Worm (Caenorhabditis elegans) whole organism, L3 larva: Measurements from ENCODE around the gene F15G9.2.

ENCODE experiments used
- R02D3.7 ChIP-seq: fragments of 150-350 bp; optimal IDR thresholded peaks from 2 replicates; lab custom pipeline; 2014; ENCODE audit warnings: missing biosample characterization, missing genetic modification characterization
- ZK546.5 ChIP-seq: sonication (generic microtip); optimal IDR thresholded peaks from 2 replicates; lab custom pipeline; 2017; ENCODE audit warnings: missing biosample characterization, missing genetic modification characterization
- ama-1 ChIP-seq: fragments of 150-350 bp; optimal IDR thresholded peaks from 2 replicates; lab custom pipeline; 2018
- ceh-28 ChIP-seq: fragments of 150-350 bp; optimal IDR thresholded peaks from 2 replicates; lab custom pipeline; 2014; ENCODE audit warnings: missing biosample characterization, missing genetic modification reagents, missing genetic modification characterization
- ceh-82 ChIP-seq: fragments of 150-350 bp; optimal IDR thresholded peaks from 2 replicates; lab custom pipeline; 2014; ENCODE audit warnings: missing biosample characterization, missing genetic modification characterization
- ceh-9 ChIP-seq: sonication (generic microtip); optimal IDR thresholded peaks from 2 replicates; lab custom pipeline; 2018; ENCODE audit warnings: missing biosample characterization, missing genetic modification characterization
- egl-5 ChIP-seq: fragments of 150-350 bp; optimal IDR thresholded peaks from 2 replicates; lab custom pipeline; 2017; ENCODE audit warnings: missing biosample characterization, missing genetic modification reagents, missing genetic modification characterization, inconsistent platforms
- elt-1 ChIP-seq: fragments of 150-350 bp; optimal IDR thresholded peaks from 2 replicates; lab custom pipeline; 2014; ENCODE audit warnings: missing biosample characterization, missing genetic modification characterization
- elt-2 ChIP-seq: sonication (generic microtip); optimal IDR thresholded peaks from 2 replicates; lab custom pipeline; 2016; ENCODE audit warnings: missing genetic modification reagents, mild to moderate bottlenecking, missing genetic modification characterization, missing compliant biosample characterization
- elt-3 ChIP-seq, 3 experiments: fragments of 150-350 bp in 1 of 3; sonication (generic microtip) in 2 of 3; optimal IDR thresholded peaks; 2 replicates in 2 of 3; 4 replicates in 1 of 3; lab custom pipeline; 2014 to 2017; ENCODE audit warnings: missing biosample characterization in 3 of 3, missing genetic modification characterization in 3 of 3
- eor-1 ChIP-seq, 2 experiments: fragments of 150-350 bp; optimal IDR thresholded peaks; 2 replicates each; lab custom pipeline; 2014 to 2018; ENCODE audit warnings: missing biosample characterization in 2 of 2, missing genetic modification characterization in 2 of 2
- fkh-10 ChIP-seq: sonication (generic microtip); optimal IDR thresholded peaks from 2 replicates; lab custom pipeline; 2017; ENCODE audit warnings: missing biosample characterization, missing genetic modification reagents, missing genetic modification characterization
- fkh-2 ChIP-seq: fragments of 150-350 bp; optimal IDR thresholded peaks from 2 replicates; lab custom pipeline; 2014; ENCODE audit warnings: missing biosample characterization, missing genetic modification reagents, missing genetic modification characterization
- hmg-11 ChIP-seq: sonication (generic microtip); optimal IDR thresholded peaks from 2 replicates; lab custom pipeline; 2016; ENCODE audit warnings: missing genetic modification characterization, missing compliant biosample characterization
- lin-15B ChIP-seq: fragments of 150-350 bp; optimal IDR thresholded peaks from 2 replicates; lab custom pipeline; 2014; ENCODE audit warnings: missing biosample characterization, missing genetic modification characterization
- lin-39 ChIP-seq: fragments of 150-350 bp; optimal IDR thresholded peaks from 2 replicates; lab custom pipeline; 2018; ENCODE audit warnings: missing biosample characterization, missing genetic modification reagents, missing genetic modification characterization
- lsy-12 ChIP-seq: sonication (generic microtip); optimal IDR thresholded peaks from 2 replicates; lab custom pipeline; 2016; ENCODE audit warnings: mild to moderate bottlenecking, missing genetic modification characterization, missing compliant biosample characterization
- mml-1 ChIP-seq: fragments of 150-350 bp; sonication (generic microtip); optimal IDR thresholded peaks from 3 replicates; lab custom pipeline; 2014; ENCODE audit warnings: missing biosample characterization, missing genetic modification characterization
- nfya-1 ChIP-seq: sonication (generic microtip); optimal IDR thresholded peaks from 2 replicates; lab custom pipeline; 2017; ENCODE audit warnings: missing genetic modification characterization, mild to moderate bottlenecking, missing compliant biosample characterization, antibody characterized with exemption, moderate library complexity; ENCODE audit not compliant: insufficient read depth
- nhr-11 ChIP-seq: fragments of 150-350 bp; optimal IDR thresholded peaks from 2 replicates; lab custom pipeline; 2014; ENCODE audit warnings: missing biosample characterization, missing genetic modification characterization
- nhr-12 ChIP-seq: fragments of 150-350 bp; optimal IDR thresholded peaks from 2 replicates; lab custom pipeline; 2014; ENCODE audit warnings: missing biosample characterization, missing genetic modification characterization
- nhr-23 ChIP-seq: fragments of 150-350 bp; optimal IDR thresholded peaks from 2 replicates; lab custom pipeline; 2014; ENCODE audit warnings: missing biosample characterization, missing genetic modification reagents, missing genetic modification characterization
- nhr-237 ChIP-seq: fragments of 150-350 bp; optimal IDR thresholded peaks from 2 replicates; lab custom pipeline; 2014; ENCODE audit warnings: missing biosample characterization, missing genetic modification characterization
- nhr-28 ChIP-seq: fragments of 150-350 bp; optimal IDR thresholded peaks from 2 replicates; lab custom pipeline; 2014; ENCODE audit warnings: missing biosample characterization, missing genetic modification characterization
- nhr-43 ChIP-seq: sonication (generic microtip); optimal IDR thresholded peaks from 2 replicates; lab custom pipeline; 2016; ENCODE audit warnings: mild to moderate bottlenecking, missing genetic modification characterization, missing compliant biosample characterization; ENCODE audit not compliant: poor library complexity, severe bottlenecking
- nhr-67 ChIP-seq: fragments of 150-350 bp; optimal IDR thresholded peaks from 2 replicates; lab custom pipeline; 2014; ENCODE audit warnings: missing biosample characterization, missing genetic modification characterization
- nhr-76 ChIP-seq: fragments of 150-350 bp; sonication (generic microtip); optimal IDR thresholded peaks from 5 replicates; lab custom pipeline; 2014; ENCODE audit warnings: missing biosample characterization, missing genetic modification characterization
- nhr-77 ChIP-seq: fragments of 150-350 bp; optimal IDR thresholded peaks from 2 replicates; lab custom pipeline; 2014; ENCODE audit warnings: missing biosample characterization, missing genetic modification characterization
- pha-4 ChIP-seq: fragments of 150-350 bp; optimal IDR thresholded peaks from 2 replicates; lab custom pipeline; 2014; ENCODE audit warnings: missing biosample characterization, missing genetic modification reagents, missing genetic modification characterization
- pqm-1 ChIP-seq: fragments of 150-350 bp; optimal IDR thresholded peaks from 2 replicates; lab custom pipeline; 2017; ENCODE audit warnings: missing biosample characterization, missing genetic modification characterization, inconsistent platforms
- snpc-4 ChIP-seq: fragments of 150-350 bp; optimal IDR thresholded peaks from 2 replicates; lab custom pipeline; 2014; ENCODE audit warnings: missing biosample characterization, missing genetic modification characterization
- tbx-2 ChIP-seq: sonication (generic microtip); optimal IDR thresholded peaks from 2 replicates; lab custom pipeline; 2016; ENCODE audit warnings: mild to moderate bottlenecking, missing genetic modification characterization, missing compliant biosample characterization
- unc-39 ChIP-seq: sonication (generic microtip); optimal IDR thresholded peaks from 4 replicates; lab custom pipeline; 2017; ENCODE audit warnings: missing biosample characterization, missing genetic modification characterization
- unc-62 ChIP-seq: fragments of 150-350 bp; sonication (generic microtip); optimal IDR thresholded peaks from 4 replicates; lab custom pipeline; 2014; ENCODE audit warnings: missing biosample characterization, missing genetic modification reagents, missing genetic modification characterization
- zag-1 ChIP-seq: fragments of 150-350 bp; optimal IDR thresholded peaks from 2 replicates; lab custom pipeline; 2014; ENCODE audit warnings: missing biosample characterization, missing genetic modification characterization
- ztf-4 ChIP-seq: fragments of 150-350 bp; optimal IDR thresholded peaks from 2 replicates; lab custom pipeline; 2014; ENCODE audit warnings: missing biosample characterization, missing genetic modification characterization

The F15G9.2 gene

DNA sequence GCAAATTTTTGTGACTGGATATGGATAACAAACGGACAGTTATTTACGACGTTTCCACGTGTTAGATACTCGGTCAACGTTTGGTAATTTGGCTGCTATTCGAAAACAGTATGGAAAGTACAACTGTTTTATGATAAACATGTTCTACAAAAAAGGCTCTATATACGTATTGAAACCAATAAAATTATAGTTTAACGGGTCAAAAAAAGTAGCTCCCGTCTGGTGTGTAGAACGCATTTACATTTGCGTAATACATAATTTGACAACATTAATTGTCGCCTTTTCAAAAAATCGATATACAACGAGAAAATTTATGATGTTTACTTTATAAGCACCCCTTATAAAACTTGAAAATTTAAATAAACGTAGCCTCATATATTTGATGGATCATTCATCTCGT lies 28.5 kb upstream of the F15G9.2 start:
- no peak for TF ChIP-seq ztf-4 (tag; lab: Kevin White, UChicago)
- no peak for TF ChIP-seq nhr-11 (tag; lab: Kevin White, UChicago)
- no peak for TF ChIP-seq ZK546.5
- TF ChIP-seq nhr-76, result no peak
- no peak for TF ChIP-seq lsy-12 (tag; lab: Kevin White, UChicago)
- no peak for TF ChIP-seq eor-1 (tag; optimal IDR thresholded peaks at IDR 0.05; lab: Kevin White, UChicago)
- TF ChIP-seq R02D3.7 (tag; lab: Kevin White, UChicago), result no peak
- TF ChIP-seq nhr-28 (tag; lab: Kevin White, UChicago), result no peak
- no peak for TF ChIP-seq mml-1 (tag; lab: Kevin White, UChicago)
- no peak for TF ChIP-seq elt-3 (tag; optimal IDR thresholded peaks at IDR 0.05; lab: Kevin White, UChicago)
- TF ChIP-seq ama-1, result no peak
- no peak for TF ChIP-seq lin-39 (tag; lab: Kevin White, UChicago)
- TF ChIP-seq pqm-1 (tag; lab: Kevin White, UChicago), result no peak
- no peak for TF ChIP-seq unc-39 (tag; lab: Kevin White, UChicago)
- no peak for TF ChIP-seq nhr-67 (tag; lab: Kevin White, UChicago)

- TF ChIP-seq lsy-12 (tag; lab: Kevin White, UChicago), result no peak
- no peak for TF ChIP-seq zag-1 (tag; lab: Kevin White, UChicago)
- TF ChIP-seq hmg-11 (tag; lab: Kevin White, UChicago), result peak; percentile 44
- peak; percentile 8 for TF ChIP-seq elt-2 (tag; lab: Kevin White, UChicago)
- TF ChIP-seq elt-1 (tag; lab: Kevin White, UChicago), result no peak
- TF ChIP-seq fkh-10 (GFP tag; lab: Kevin White, UChicago), result no peak
- no peak for TF ChIP-seq unc-39 (tag; lab: Kevin White, UChicago)
- TF ChIP-seq nhr-12 (tag; lab: Kevin White, UChicago), result no peak
- peak; percentile 62 for TF ChIP-seq nfya-1
- peak; percentile 62 for TF ChIP-seq lin-39 (tag; lab: Kevin White, UChicago)
- TF ChIP-seq ztf-4 (tag; lab: Kevin White, UChicago), result no peak
- TF ChIP-seq nhr-43, result no peak
- TF ChIP-seq, all 47 proteins: peak for 4
Observed at ce11 chrX:9737730-9738129, 24.2 kb upstream of the F15G9.2 start, which contains the start of gene F15G9.5. Gene F15G9.5, minus strand, starts transcription at chrX:9737888.

DNA sequence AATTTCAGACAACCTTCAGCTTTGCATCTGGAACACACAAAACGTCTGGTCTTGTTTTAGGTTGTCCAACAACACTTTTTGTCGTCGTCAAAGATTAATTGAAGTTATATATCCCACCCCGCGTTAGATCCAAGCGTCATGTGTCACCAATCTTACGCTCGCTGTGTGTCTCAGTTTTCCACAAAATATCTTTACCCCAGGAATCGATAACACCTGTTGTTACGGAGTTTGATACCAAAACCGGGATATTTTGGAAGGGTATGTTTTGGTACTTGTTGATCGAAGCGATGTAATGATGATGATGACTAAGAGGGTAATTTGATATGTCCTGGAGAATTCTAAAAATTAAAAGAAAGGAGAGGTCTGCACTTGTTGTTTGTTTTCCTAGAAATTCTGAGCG lies 22.0 kb upstream of the F15G9.2 start:
- TF ChIP-seq unc-62, result no peak
- no peak for TF ChIP-seq lin-39 (tag; lab: Kevin White, UChicago)
- TF ChIP-seq unc-39 (tag; lab: Kevin White, UChicago), result no peak
- TF ChIP-seq ceh-28 (tag; lab: Kevin White, UChicago), result no peak
- TF ChIP-seq nhr-11 (tag; lab: Kevin White, UChicago), result no peak
- no peak for TF ChIP-seq ceh-9
- TF ChIP-seq pqm-1 (tag; lab: Kevin White, UChicago), result no peak
- no peak for TF ChIP-seq snpc-4 (tag; lab: Kevin White, UChicago)
- no peak for TF ChIP-seq lin-15B (tag; lab: Kevin White, UChicago)
- no peak for TF ChIP-seq fkh-10 (GFP tag; lab: Kevin White, UChicago)
- TF ChIP-seq nhr-23 (tag; lab: Kevin White, UChicago), result no peak
- TF ChIP-seq nhr-237 (tag; lab: Kevin White, UChicago), result no peak
- TF ChIP-seq ceh-82 (tag; lab: Kevin White, UChicago), result no peak
- no peak for TF ChIP-seq pha-4 (tag; lab: Kevin White, UChicago)
- TF ChIP-seq nhr-43, result no peak
- TF ChIP-seq egl-5 (tag; lab: Kevin White, UChicago), result no peak

DNA sequence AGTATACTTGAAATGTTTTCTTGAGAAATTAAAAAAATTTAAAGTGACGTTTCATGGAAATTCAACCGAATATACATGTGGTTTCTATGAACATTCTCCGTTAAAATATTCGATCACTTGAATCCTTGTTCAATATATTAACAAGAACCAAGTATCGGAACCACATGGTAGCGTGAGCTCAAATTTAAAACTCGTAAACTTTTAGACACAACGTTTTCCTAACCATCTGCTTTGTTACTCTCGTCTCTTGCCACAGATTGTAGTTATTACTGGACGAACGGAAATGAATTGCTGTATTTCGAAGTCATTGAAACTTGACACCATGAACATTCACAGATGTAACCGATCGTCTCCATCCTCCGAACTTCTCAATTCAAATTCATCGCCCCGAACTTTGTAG lies 5.6 kb upstream of the F15G9.2 start:
- TF ChIP-seq elt-2 (tag; lab: Kevin White, UChicago) (no peak), hmg-11 (tag; lab: Kevin White, UChicago) (no peak), unc-62 (no peak), nhr-12 (tag; lab: Kevin White, UChicago) (no peak), tbx-2 (tag; lab: Kevin White, UChicago) (no peak), mml-1 (tag; lab: Kevin White, UChicago) (no peak), ceh-28 (tag; lab: Kevin White, UChicago) (no peak), pqm-1 (tag; lab: Kevin White, UChicago) (no peak), nhr-77 (tag; lab: Kevin White, UChicago) (no peak), pha-4 (tag; lab: Kevin White, UChicago) (no peak), fkh-10 (GFP tag; lab: Kevin White, UChicago) (no peak), fkh-2 (tag; lab: Kevin White, UChicago) (no peak), nhr-67 (tag; lab: Kevin White, UChicago) (no peak), zag-1 (tag; lab: Kevin White, UChicago) (no peak)
- TF ChIP-seq, all 47 proteins: peak for 0
